Worm (Caenorhabditis elegans) whole organism, mixed stage, embryonic: ENCODE results near the gene sdz-11.

Source experiments
- bed-3 ChIP-seq: fragments of 200-800 bp; sonication (Bioruptor generic); optimal IDR thresholded peaks from 3 replicates; lab custom pipeline; 2018; ENCODE audit warnings: mild to moderate bottlenecking, missing genetic modification characterization, moderate library complexity, missing compliant biosample characterization
- blmp-1 ChIP-seq: fragments of 150-350 bp; optimal IDR thresholded peaks from 2 replicates; lab custom pipeline; 2014; ENCODE audit warnings: missing biosample characterization, missing genetic modification characterization
- ces-1 ChIP-seq: fragments of 150-350 bp; optimal IDR thresholded peaks from 2 replicates; lab custom pipeline; 2014; ENCODE audit warnings: missing biosample characterization, missing genetic modification reagents, missing genetic modification characterization
- drap-1 ChIP-seq: fragments of 200-800 bp; sonication (Bioruptor generic); optimal IDR thresholded peaks from 3 replicates; lab custom pipeline; 2018; ENCODE audit warnings: mild to moderate bottlenecking, missing genetic modification characterization, missing compliant biosample characterization
- nhr-237 ChIP-seq: fragments of 150-350 bp; optimal IDR thresholded peaks from 2 replicates; lab custom pipeline; 2014; ENCODE audit warnings: missing biosample characterization, missing genetic modification characterization
- nhr-76 ChIP-seq: sonication (generic microtip); optimal IDR thresholded peaks from 2 replicates; lab custom pipeline; 2017; ENCODE audit warnings: missing biosample characterization, missing genetic modification characterization
- pha-4 ChIP-seq: fragments of 150-350 bp; optimal IDR thresholded peaks from 2 replicates; lab custom pipeline; 2018; ENCODE audit warnings: missing biosample characterization, missing genetic modification reagents, missing genetic modification characterization
- sem-2 ChIP-seq: fragments of 200-800 bp; sonication (Bioruptor generic); optimal IDR thresholded peaks from 2 replicates; lab custom pipeline; 2018; ENCODE audit warnings: mild to moderate bottlenecking, missing genetic modification characterization, missing compliant biosample characterization
- snpc-4 ChIP-seq: fragments of 150-350 bp; optimal IDR thresholded peaks from 2 replicates; lab custom pipeline; 2014; ENCODE audit warnings: missing biosample characterization, missing genetic modification characterization
- sptf-1 ChIP-seq: sonication (generic microtip); optimal IDR thresholded peaks from 2 replicates; lab custom pipeline; 2017; ENCODE audit warnings: mild to moderate bottlenecking, missing genetic modification characterization, moderate library complexity, missing compliant biosample characterization
- unc-62 ChIP-seq: fragments of 150-350 bp; optimal IDR thresholded peaks from 2 replicates; lab custom pipeline; 2014; ENCODE audit warnings: missing biosample characterization, missing genetic modification reagents, missing genetic modification characterization

DNA sequence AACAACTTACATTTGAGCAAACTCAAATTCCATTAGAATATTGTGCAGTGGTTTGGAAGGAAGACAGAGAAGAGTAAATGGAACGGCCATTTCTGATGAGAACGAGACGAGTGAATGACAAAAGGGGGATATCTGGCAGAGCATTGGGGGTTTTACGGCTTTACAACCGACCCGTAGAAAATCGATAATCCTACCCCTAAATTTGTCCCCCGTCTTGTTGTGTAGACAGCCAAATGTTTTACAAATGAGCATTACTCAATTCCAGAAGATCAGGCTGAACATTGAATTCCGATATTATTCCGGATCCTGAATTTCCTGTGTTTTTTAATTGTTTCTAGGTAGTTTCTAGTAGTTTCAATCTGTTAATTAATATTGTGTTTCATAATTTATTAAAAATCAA, 41.3 kb upstream of the sdz-11 start, which contains the start of gene fbxb-99:
- TF ChIP-seq drap-1 (GFP tag; lab: Kevin White, UChicago) (no peak), pha-4 (tag; lab: Kevin White, UChicago) (no peak), bed-3 (GFP tag; lab: Kevin White, UChicago) (no peak), sptf-1 (tag; lab: Kevin White, UChicago) (no peak), nhr-237 (tag; lab: Kevin White, UChicago) (no peak), blmp-1 (no peak), sem-2 (no peak), ces-1 (GFP tag; lab: Kevin White, UChicago) (no peak), unc-62 (GFP tag; lab: Kevin White, UChicago) (no peak), nhr-76 (tag; lab: Kevin White, UChicago) (no peak), snpc-4 (tag; lab: Kevin White, UChicago) (no peak)
